Fruit fly (Drosophila melanogaster) whole organism, wandering third instar larva: ENCODE data around the gene loj.
A peak's percentile ranks its signal among the peaks of the same experiment; 100 is the strongest.

Experiments used
- CG32264 ChIP-seq: fragments of 200-800 bp; sonication (Bioruptor generic); optimal IDR thresholded peaks from 2 replicates; lab custom pipeline; 2016; ENCODE audit warnings: missing biosample characterization, missing genetic modification characterization
- CG9705 ChIP-seq: fragments of 200-800 bp; sonication (Bioruptor generic); optimal IDR thresholded peaks from 2 replicates; lab custom pipeline; 2018; ENCODE audit warnings: missing biosample characterization, mild to moderate bottlenecking, missing genetic modification characterization
- CrebA ChIP-seq: fragments of 200-800 bp; sonication (Bioruptor generic); optimal IDR thresholded peaks from 2 replicates; lab custom pipeline; 2016; ENCODE audit warnings: missing biosample characterization, mild to moderate bottlenecking, missing genetic modification characterization, borderline replicate concordance
- Dif ChIP-seq: fragments of 200-275, 200-300 bp; sonication (Bioruptor generic); optimal IDR thresholded peaks from 2 replicates; lab custom pipeline; 2018; ENCODE audit warnings: missing biosample characterization, missing genetic modification characterization; ENCODE audit not compliant: partially characterized antibody
- GATAd ChIP-seq: sonication (Bioruptor generic); optimal IDR thresholded peaks from 2 replicates; lab custom pipeline; 2016; ENCODE audit warnings: missing biosample characterization, missing genetic modification characterization
- HLH106 ChIP-seq: fragments of 200-800 bp; optimal IDR thresholded peaks from 3 replicates; lab custom pipeline; 2019; ENCODE audit warnings: missing biosample characterization, mild to moderate bottlenecking, missing genetic modification characterization, moderate library complexity
- Hr78 ChIP-seq: fragments of >200 bp; optimal IDR thresholded peaks from 2 replicates; lab custom pipeline; 2017; ENCODE audit warnings: missing biosample characterization, missing genetic modification characterization
- Hr83 ChIP-seq: fragments of 200-300 bp; sonication (Bioruptor generic); optimal IDR thresholded peaks from 2 replicates; lab custom pipeline; 2016; ENCODE audit warnings: missing biosample characterization, mild to moderate bottlenecking, missing genetic modification characterization, moderate library complexity; ENCODE audit not compliant: poor library complexity, severe bottlenecking
- Jra ChIP-seq: sonication (Bioruptor generic); optimal IDR thresholded peaks from 2 replicates; lab custom pipeline; 2016; ENCODE audit warnings: missing biosample characterization, missing genetic modification characterization
- Mio ChIP-seq: sonication (Bioruptor generic); optimal IDR thresholded peaks from 2 replicates; lab custom pipeline; 2016; ENCODE audit warnings: missing biosample characterization, missing genetic modification characterization
- Myc ChIP-seq: fragments of >200 bp; optimal IDR thresholded peaks from 2 replicates; lab custom pipeline; 2017
- N ChIP-seq: fragments of >200 bp; optimal IDR thresholded peaks from 2 replicates; lab custom pipeline; 2018; ENCODE audit warnings: missing biosample characterization, missing external identifiers, missing genetic modification characterization
- OdsH ChIP-seq: fragments of 200-800 bp; sonication (Bioruptor generic); optimal IDR thresholded peaks from 2 replicates; lab custom pipeline; 2016; ENCODE audit warnings: missing biosample characterization, mild to moderate bottlenecking, missing genetic modification characterization
- Rel ChIP-seq, 2 experiments: fragments of 200-800 bp; sonication (Bioruptor generic) in 1 of 2; optimal IDR thresholded peaks; 2 replicates in 1 of 2; 3 replicates in 1 of 2; lab custom pipeline; 2016 to 2019; ENCODE audit warnings: mild to moderate bottlenecking in 2 of 2, missing biosample characterization in 2 of 2, missing genetic modification characterization in 2 of 2, moderate library complexity in 1 of 2
- Sp1 ChIP-seq: fragments of 200-800 bp; sonication (Bioruptor generic); optimal IDR thresholded peaks from 3 replicates; lab custom pipeline; 2019; ENCODE audit warnings: missing biosample characterization, mild to moderate bottlenecking, missing genetic modification characterization, moderate library complexity
- br ChIP-seq: fragments of 200-800 bp; sonication (Bioruptor generic); optimal IDR thresholded peaks from 2 replicates; lab custom pipeline; 2016; ENCODE audit warnings: missing biosample characterization, missing genetic modification characterization
- dl ChIP-seq, 2 experiments: fragments of 175-275, 200-275 bp in 1 of 2; fragments of 200-275 bp in 1 of 2; sonication (Bioruptor generic); optimal IDR thresholded peaks; lab custom pipeline; 2018; ENCODE audit warnings: mild to moderate bottlenecking in 2 of 2, missing biosample characterization in 2 of 2, missing genetic modification characterization in 2 of 2, moderate library complexity in 2 of 2; ENCODE audit not compliant: partially characterized antibody in 2 of 2, insufficient read depth in 1 of 2
- dmrt93B ChIP-seq: fragments of 200-800 bp; sonication (Bioruptor generic); optimal IDR thresholded peaks from 2 replicates; lab custom pipeline; 2018; ENCODE audit warnings: missing biosample characterization, mild to moderate bottlenecking, missing genetic modification characterization
- dsf ChIP-seq: sonication (Bioruptor generic); optimal IDR thresholded peaks from 2 replicates; lab custom pipeline; 2016; ENCODE audit warnings: missing biosample characterization, missing genetic modification characterization, borderline replicate concordance
- ey ChIP-seq: fragments of 200-800 bp; sonication (Bioruptor generic); optimal IDR thresholded peaks from 2 replicates; lab custom pipeline; 2016; ENCODE audit warnings: missing biosample characterization, missing genetic modification characterization
- foxo ChIP-seq, 2 experiments: fragments of 200-800 bp; sonication (Bioruptor generic); optimal IDR thresholded peaks; 2 replicates in 1 of 2; 3 replicates in 1 of 2; lab custom pipeline; 2016 to 2017; ENCODE audit warnings: missing biosample characterization in 2 of 2, missing genetic modification characterization in 2 of 2
- fru ChIP-seq: fragments of 200-800 bp; sonication (Bioruptor generic); optimal IDR thresholded peaks from 3 replicates; lab custom pipeline; 2016; ENCODE audit warnings: missing biosample characterization, mild to moderate bottlenecking, missing genetic modification characterization
- h ChIP-seq: fragments of 200-800 bp; sonication (Bioruptor generic); optimal IDR thresholded peaks from 3 replicates; lab custom pipeline; 2016; ENCODE audit warnings: missing biosample characterization, mild to moderate bottlenecking, missing genetic modification characterization
- lola ChIP-seq: fragments of >200 bp; optimal IDR thresholded peaks from 2 replicates; lab custom pipeline; 2017; ENCODE audit warnings: missing biosample characterization, missing genetic modification characterization
- pan ChIP-seq: fragments of >200 bp; optimal IDR thresholded peaks from 2 replicates; lab custom pipeline; 2017
- psq ChIP-seq: fragments of 200-800 bp; sonication (Bioruptor generic); optimal IDR thresholded peaks from 3 replicates; lab custom pipeline; 2017; ENCODE audit warnings: missing biosample characterization, mild to moderate bottlenecking, missing genetic modification characterization, moderate library complexity
- rgr ChIP-seq: fragments of 200-800 bp; sonication (Bioruptor generic); optimal IDR thresholded peaks from 3 replicates; lab custom pipeline; 2016; ENCODE audit warnings: missing biosample characterization, mild to moderate bottlenecking, missing genetic modification characterization
- sage ChIP-seq: fragments of 200-800 bp; sonication (Bioruptor generic); optimal IDR thresholded peaks from 2 replicates; lab custom pipeline; 2016; ENCODE audit warnings: missing biosample characterization, mild to moderate bottlenecking, missing genetic modification characterization
- sv ChIP-seq: fragments of 200-800 bp; sonication (Bioruptor generic); optimal IDR thresholded peaks from 3 replicates; lab custom pipeline; 2016; ENCODE audit warnings: missing biosample characterization, missing genetic modification characterization
- tai ChIP-seq: sonication (Bioruptor generic); optimal IDR thresholded peaks from 2 replicates; lab custom pipeline; 2016; ENCODE audit warnings: missing biosample characterization, missing genetic modification characterization
- usp ChIP-seq: fragments of >200 bp; optimal IDR thresholded peaks from 2 replicates; lab custom pipeline; 2017; ENCODE audit warnings: missing biosample characterization, missing genetic modification characterization
- woc ChIP-seq: sonication (Bioruptor generic); optimal IDR thresholded peaks from 2 replicates; lab custom pipeline; 2016; ENCODE audit warnings: missing biosample characterization, mild to moderate bottlenecking, missing genetic modification characterization

Gene loj

DNA sequence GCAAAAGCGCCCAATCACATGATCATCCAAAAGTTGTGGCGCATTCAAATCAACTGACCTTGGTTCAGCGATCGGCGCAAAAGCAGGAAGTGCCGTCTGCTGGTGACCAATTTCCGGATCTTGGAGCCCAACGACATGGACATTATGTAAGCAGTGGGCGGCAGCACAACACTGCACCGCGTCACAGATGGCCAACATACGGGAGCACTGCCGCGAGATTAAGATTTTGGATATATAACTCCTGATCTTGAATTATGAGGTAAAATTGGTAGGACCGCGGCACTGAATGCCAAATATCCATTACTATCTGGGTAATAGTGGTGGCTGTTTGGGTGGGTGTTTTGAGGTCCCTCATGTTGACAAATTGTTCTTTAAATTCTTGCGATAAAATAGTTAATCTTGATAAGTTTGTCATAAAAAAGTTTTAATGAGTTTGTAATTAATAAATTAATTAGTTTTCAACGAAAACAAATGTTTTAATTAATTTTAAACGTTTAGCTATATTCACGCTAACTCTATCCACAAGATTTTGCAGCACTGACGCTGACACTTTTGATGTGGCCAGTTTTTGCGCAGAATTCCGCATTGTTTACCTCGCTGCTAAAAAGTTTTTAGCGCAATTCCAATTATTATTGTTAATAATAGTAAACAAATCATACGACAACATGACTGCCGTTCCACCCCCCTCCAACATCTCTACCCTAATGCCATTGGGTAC lies 19.7 kb upstream of the loj start, which contains the start of the genes CG13295 and CG6610:
CG13295 (minus strand) TSS at position 271 of the 718 bp plus-strand sequence.
CG6610 (plus strand) TSS at position 562 of the 718 bp plus-strand sequence.
- TF ChIP-seq dmrt93B (peak; percentile 57), CG9705 (GFP tag; lab: Kevin White, UChicago) (peak; percentile 58), rgr (GFP tag; lab: Kevin White, UChicago) (peak; percentile 51), Myc (peak; percentile 88), Rel (GFP tag; optimal IDR thresholded peaks at IDR 0.05; lab: Kevin White, UChicago) (no peak), Rel (tag; optimal IDR thresholded peaks at IDR 0.05; lab: Kevin White, UChicago) (peak; percentile 35), woc (GFP tag; lab: Kevin White, UChicago) (peak; percentile 84), psq (peak; percentile 19), OdsH (GFP tag; lab: Kevin White, UChicago) (peak; percentile 39), fru (GFP tag; lab: Kevin White, UChicago) (peak; percentile 48), Sp1 (GFP tag; lab: Kevin White, UChicago) (peak; percentile 59), foxo (GFP tag; optimal IDR thresholded peaks at IDR 0.05; lab: Kevin White, UChicago) (peak in 1 of 2 experiments; percentile 49), tai (GFP tag; lab: Kevin White, UChicago) (no peak), Jra (GFP tag; lab: Kevin White, UChicago) (no peak), lola (no peak), br (GFP tag; lab: Kevin White, UChicago) (peak; percentile 23), HLH106 (tag; lab: Kevin White, UChicago) (peak; percentile 83), CG32264 (no peak), h (peak; percentile 54), Dif (no peak), sv (GFP tag; lab: Kevin White, UChicago) (peak; percentile 33), dl (GFP tag; optimal IDR thresholded peaks at IDR 0.05; lab: Kevin White, UChicago; ENCODE audit: insufficient read depth in 1 of 2, partially characterized antibody in 2 of 2) (no peak), ey (GFP tag; lab: Kevin White, UChicago) (peak; percentile 37)
- TF ChIP-seq, all 38 proteins: peak for 16

DNA sequence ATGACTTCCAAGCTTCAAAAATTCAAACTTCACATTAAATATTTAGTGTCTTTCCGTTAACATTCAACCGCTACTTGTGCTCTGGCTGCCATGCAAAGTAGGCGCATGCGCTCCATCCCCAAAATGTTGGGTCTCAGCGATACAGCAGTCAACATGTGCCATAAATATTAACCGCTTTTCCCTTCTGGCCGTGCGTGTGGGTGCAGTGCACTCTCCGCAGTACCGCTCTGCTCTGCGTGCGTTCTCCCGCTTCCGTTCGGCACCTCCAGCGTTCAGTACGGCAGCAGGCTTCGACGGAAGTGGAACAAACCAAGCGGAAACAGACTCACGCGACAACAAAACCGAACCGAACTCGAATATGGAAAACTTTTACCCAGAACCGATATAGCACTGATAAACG lies 18.4 kb upstream of the loj start, which contains the start of gene ssp6:
ssp6 (plus strand) TSS at position 294 of the 400 bp plus-strand sequence.
- TF ChIP-seq Jra (GFP tag; lab: Kevin White, UChicago) (no peak), CrebA (no peak), dmrt93B (no peak), Dif (peak; percentile 2), usp (no peak)

DNA sequence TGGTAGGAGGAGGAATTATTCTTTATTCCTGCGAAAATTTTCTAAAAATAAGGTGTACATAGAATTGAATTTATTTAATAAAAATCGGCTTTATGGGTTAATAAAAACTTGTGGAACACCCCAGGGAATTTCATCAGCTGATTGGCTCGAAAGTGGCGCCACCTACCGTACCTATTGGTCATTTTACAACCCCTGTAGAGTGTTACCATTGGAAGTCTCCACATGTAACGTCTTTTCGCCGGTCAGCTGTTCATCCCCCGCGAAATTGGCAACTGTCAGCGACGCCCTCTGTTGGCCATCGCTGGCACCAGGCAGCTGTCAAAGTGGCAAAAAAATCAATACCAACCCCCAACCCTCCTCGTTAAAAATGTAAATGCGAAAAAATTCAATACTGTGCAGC lies 12.2 kb upstream of the loj start, which contains the start of gene CG13293:
CG13293 (plus strand) TSS at position 323 of the 400 bp plus-strand sequence.
- TF ChIP-seq rgr (GFP tag; lab: Kevin White, UChicago): no peak

DNA sequence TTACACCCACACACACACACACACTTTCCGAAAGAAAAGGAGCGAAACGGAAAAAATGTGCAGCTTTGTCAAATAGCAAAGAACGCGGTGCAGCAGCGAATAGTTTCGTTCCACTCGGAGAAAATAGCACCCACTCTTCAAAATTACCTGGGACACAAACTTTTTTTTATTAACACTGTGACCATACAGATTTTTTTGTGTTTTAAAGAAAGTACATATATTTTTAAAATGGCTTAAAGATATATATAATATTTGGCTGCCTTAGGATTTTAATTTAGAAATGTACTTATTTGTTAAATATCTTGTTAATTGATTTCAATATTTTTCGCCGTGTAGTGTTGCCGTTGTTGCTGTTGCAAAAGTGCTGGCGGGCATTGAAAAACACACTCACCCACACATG lies 10.3 kb upstream of the loj start:
- TF ChIP-seq Sp1 (GFP tag; lab: Kevin White, UChicago): no peak
- TF ChIP-seq usp: no peak
- no peak for TF ChIP-seq N (GFP tag; lab: Kevin White, UChicago)
- TF ChIP-seq Jra (GFP tag; lab: Kevin White, UChicago): no peak
- no peak for TF ChIP-seq GATAd
- no peak for TF ChIP-seq ey (GFP tag; lab: Kevin White, UChicago)
- no peak for TF ChIP-seq dsf (GFP tag; lab: Kevin White, UChicago)
- TF ChIP-seq br (GFP tag; lab: Kevin White, UChicago): no peak
- no peak for TF ChIP-seq woc (GFP tag; lab: Kevin White, UChicago)
- TF ChIP-seq sage (GFP tag; lab: Kevin White, UChicago): no peak
- TF ChIP-seq sv (GFP tag; lab: Kevin White, UChicago): no peak
- TF ChIP-seq Mio: no peak
- no peak for TF ChIP-seq Hr78
- no peak for TF ChIP-seq pan
- TF ChIP-seq Myc: no peak
- no peak for TF ChIP-seq fru (GFP tag; lab: Kevin White, UChicago)
- TF ChIP-seq psq: no peak
- TF ChIP-seq Hr83 (GFP tag; lab: Kevin White, UChicago): no peak
